Worm (Caenorhabditis elegans): ENCODE data around the gene T19C3.4.

ce11 chrIII:654365-654764 lies 34.3 kb upstream of the T19C3.4 start:
- TF ChIP-seq ref-1 (GFP tag; conservative IDR thresholded peaks at IDR 0.05) (no peak), med-1 (GFP tag; optimal IDR thresholded peaks at IDR 0.05; ENCODE audit: insufficient read depth) (no peak), cog-1 (tag; optimal IDR thresholded peaks at IDR 0.05) (no peak), klf-2 (GFP tag; conservative IDR thresholded peaks at IDR 0.05) (no peak)

Measured in whole organism, midembryonic.